Fruit fly (Drosophila melanogaster) whole organism, embryonic: Measurements from ENCODE around the gene CG41128.

Experiments used
- Abd-B ChIP-seq: fragments of 200-800 bp; sonication (Bioruptor generic); optimal IDR thresholded peaks from 2 replicates; lab custom pipeline; 2018; ENCODE audit warnings: missing biosample characterization, mild to moderate bottlenecking, missing genetic modification characterization, moderate library complexity
- BEAF-32 ChIP-seq: fragments of 200-800 bp; sonication (Bioruptor generic); optimal IDR thresholded peaks from 3 replicates; lab custom pipeline; 2017; ENCODE audit warnings: missing biosample characterization, missing genetic modification characterization, mild to moderate bottlenecking, moderate library complexity, missing genetic modification reagents
- CG1024 ChIP-seq: fragments of 200-800 bp; sonication (Bioruptor generic); IDR thresholded peaks from 2 replicates; pipeline ENCODE4 v1.3.6; 2022; ENCODE audit warnings: missing biosample characterization, missing genetic modification characterization
- CG11723 ChIP-seq: fragments of 200-800 bp; sonication (Bioruptor generic); optimal IDR thresholded peaks from 2 replicates; lab custom pipeline; 2017; ENCODE audit warnings: missing biosample characterization, mild to moderate bottlenecking, missing genetic modification characterization
- CG13123 ChIP-seq: fragments of 200-800 bp; sonication (Bioruptor generic); optimal IDR thresholded peaks from 2 replicates; lab custom pipeline; 2016; ENCODE audit warnings: missing biosample characterization, missing genetic modification characterization
- CG14667 ChIP-seq: fragments of 200-800 bp; sonication (Bioruptor generic); IDR thresholded peaks from 2 replicates; pipeline ENCODE4 v1.3.6; 2022; ENCODE audit warnings: missing biosample characterization, missing genetic modification characterization
- CG1603 ChIP-seq: fragments of 200-800 bp; sonication (Bioruptor generic); optimal IDR thresholded peaks from 2 replicates; lab custom pipeline; 2019; ENCODE audit warnings: missing biosample characterization, mild to moderate bottlenecking, missing genetic modification characterization, moderate library complexity
- CG16815 ChIP-seq: fragments of 200-800 bp; sonication (Bioruptor generic); optimal IDR thresholded peaks from 3 replicates; lab custom pipeline; 2017; ENCODE audit warnings: missing biosample characterization, mild to moderate bottlenecking, missing genetic modification characterization
- CG17802 ChIP-seq: fragments of 200-800 bp; sonication (Bioruptor generic); optimal IDR thresholded peaks from 2 replicates; lab custom pipeline; 2018; ENCODE audit warnings: missing biosample characterization, mild to moderate bottlenecking, missing genetic modification characterization, moderate library complexity
- CG30020 ChIP-seq: fragments of 200-800 bp; optimal IDR thresholded peaks from 2 replicates; lab custom pipeline; 2019; ENCODE audit warnings: missing biosample characterization, mild to moderate bottlenecking, missing genetic modification characterization, moderate library complexity
- CG31388 ChIP-seq: fragments of 200-800 bp; sonication (Bioruptor generic); optimal IDR thresholded peaks from 2 replicates; lab custom pipeline; 2016; ENCODE audit warnings: missing biosample characterization, missing genetic modification characterization
- CG33213 ChIP-seq: fragments of 200-800 bp; sonication (Bioruptor generic); optimal IDR thresholded peaks from 3 replicates; lab custom pipeline; 2016; ENCODE audit warnings: missing biosample characterization, missing genetic modification characterization
- CG3726 ChIP-seq: fragments of 200-800 bp; sonication (Bioruptor generic); IDR thresholded peaks from 3 replicates; pipeline ENCODE4, ENCODE4 v1.3.6; 2022; ENCODE audit warnings: missing biosample characterization, missing genetic modification characterization
- CG4617 ChIP-seq: fragments of 200-800 bp; sonication (Bioruptor generic); optimal IDR thresholded peaks from 3 replicates; lab custom pipeline; 2016; ENCODE audit warnings: missing biosample characterization, missing genetic modification characterization, borderline replicate concordance
- CG7357 ChIP-seq: fragments of 200-800 bp; sonication (Bioruptor generic); IDR thresholded peaks from 3 replicates; pipeline ENCODE4 v1.3.6; 2022; ENCODE audit warnings: missing biosample characterization, missing genetic modification characterization
- CG7556 ChIP-seq: fragments of 200-800 bp; sonication (Bioruptor generic); optimal IDR thresholded peaks from 2 replicates; lab custom pipeline; 2017; ENCODE audit warnings: missing biosample characterization, mild to moderate bottlenecking, missing genetic modification characterization
- CG8089 ChIP-seq: fragments of 200-800 bp; sonication (Bioruptor generic); optimal IDR thresholded peaks from 3 replicates; lab custom pipeline; 2016; ENCODE audit warnings: missing biosample characterization, missing genetic modification characterization
- CG8290 ChIP-seq, 3 experiments: fragments of 200-800 bp; sonication (Bioruptor generic); optimal IDR thresholded peaks; 2 replicates each; lab custom pipeline; 2016 to 2019; ENCODE audit warnings: missing biosample characterization in 3 of 3, missing genetic modification characterization in 3 of 3, mild to moderate bottlenecking in 2 of 3, moderate library complexity in 1 of 3
- CTCF ChIP-seq: fragments of 200-800 bp; sonication (Bioruptor generic); optimal IDR thresholded peaks from 2 replicates; lab custom pipeline; 2017; ENCODE audit warnings: missing biosample characterization, mild to moderate bottlenecking, missing genetic modification characterization, moderate library complexity
- CoRest ChIP-seq: fragments of 200-800 bp; sonication (Bioruptor generic); optimal IDR thresholded peaks from 3 replicates; lab custom pipeline; 2018; ENCODE audit warnings: missing biosample characterization, mild to moderate bottlenecking, missing genetic modification characterization, moderate library complexity
- E2f2 ChIP-seq: fragments of 200-800 bp; sonication (Bioruptor generic); IDR thresholded peaks from 2 replicates; pipeline ENCODE4 v1.3.6; 2022; ENCODE audit warnings: missing biosample characterization, missing genetic modification characterization
- ERR ChIP-seq: fragments of 200-800 bp; sonication (Bioruptor generic); optimal IDR thresholded peaks from 2 replicates; lab custom pipeline; 2016; ENCODE audit warnings: missing biosample characterization, missing genetic modification characterization
- Ets65A ChIP-seq: fragments of 200-800 bp; sonication (Bioruptor generic); peaks from one replicate; lab custom pipeline; 2016; ENCODE audit warnings: missing biosample characterization, missing genetic modification characterization
- Fer1 ChIP-seq: fragments of 200-800 bp; sonication (Bioruptor generic); optimal IDR thresholded peaks from 2 replicates; lab custom pipeline; 2017; ENCODE audit warnings: missing biosample characterization, mild to moderate bottlenecking, missing genetic modification characterization
- Fer3 ChIP-seq: fragments of 200-800 bp; sonication (Bioruptor generic); optimal IDR thresholded peaks from 2 replicates; lab custom pipeline; 2018; ENCODE audit warnings: missing biosample characterization, mild to moderate bottlenecking, missing genetic modification characterization, moderate library complexity
- Hand ChIP-seq: fragments of 200-800 bp; sonication (Bioruptor generic); optimal IDR thresholded peaks from 2 replicates; lab custom pipeline; 2017; ENCODE audit warnings: mild to moderate bottlenecking, missing biosample characterization, missing genetic modification reagents, missing genetic modification characterization
- Hr78 ChIP-seq, 2 experiments: fragments of 200-800 bp in 1 of 2; fragments of >200 bp in 1 of 2; sonication (Bioruptor generic) in 1 of 2; optimal IDR thresholded peaks; 2 replicates each; lab custom pipeline; 2017 to 2019; ENCODE audit warnings: missing biosample characterization in 2 of 2, missing genetic modification characterization in 2 of 2, mild to moderate bottlenecking in 1 of 2, moderate library complexity in 1 of 2
- Lhr ChIP-seq: fragments of 200-800 bp; sonication (Bioruptor generic); optimal IDR thresholded peaks from 3 replicates; lab custom pipeline; 2017; ENCODE audit warnings: mild to moderate bottlenecking, missing biosample characterization, missing genetic modification reagents, missing genetic modification characterization
- MESR4 ChIP-seq: fragments of 200-800 bp; sonication (Bioruptor generic); optimal IDR thresholded peaks from 2 replicates; lab custom pipeline; 2018; ENCODE audit warnings: missing biosample characterization, mild to moderate bottlenecking, missing genetic modification characterization, moderate library complexity
- NC2β ChIP-seq: fragments of 200-800 bp; sonication (Bioruptor generic); optimal IDR thresholded peaks from 2 replicates; lab custom pipeline; 2016; ENCODE audit warnings: missing biosample characterization, missing genetic modification characterization
- PHDP ChIP-seq: fragments of 200-800 bp; sonication (Bioruptor generic); optimal IDR thresholded peaks from 3 replicates; lab custom pipeline; 2018; ENCODE audit warnings: missing biosample characterization, mild to moderate bottlenecking, missing genetic modification characterization, moderate library complexity
- Pdp1 ChIP-seq, 2 experiments: fragments of 200-800 bp; sonication (Bioruptor generic); optimal IDR thresholded peaks; 3 replicates each; lab custom pipeline; 2016; ENCODE audit warnings: missing biosample characterization in 2 of 2, missing genetic modification characterization in 2 of 2, mild to moderate bottlenecking in 1 of 2, moderate library complexity in 1 of 2
- bigmax ChIP-seq: fragments of 200-800 bp; sonication (Bioruptor generic); optimal IDR thresholded peaks from 2 replicates; lab custom pipeline; 2018; ENCODE audit warnings: missing biosample characterization, mild to moderate bottlenecking, missing genetic modification characterization
- cwo ChIP-seq: fragments of 200-800 bp; sonication (Bioruptor generic); optimal IDR thresholded peaks from 3 replicates; lab custom pipeline; 2017; ENCODE audit warnings: missing biosample characterization, missing genetic modification characterization, mild to moderate bottlenecking, moderate library complexity, missing genetic modification reagents
- eyg ChIP-seq: fragments of 200-800 bp; sonication (Bioruptor generic); optimal IDR thresholded peaks from 3 replicates; lab custom pipeline; 2016; ENCODE audit warnings: missing biosample characterization, missing genetic modification characterization
- jumu ChIP-seq: fragments of 200-800 bp; sonication (Bioruptor generic); optimal IDR thresholded peaks from 3 replicates; lab custom pipeline; 2016; ENCODE audit warnings: missing biosample characterization, missing genetic modification characterization
- kay ChIP-seq: fragments of 200-800 bp; sonication (Bioruptor generic); optimal IDR thresholded peaks from 2 replicates; lab custom pipeline; 2016; ENCODE audit warnings: missing biosample characterization, missing genetic modification characterization
- lab ChIP-seq: fragments of 200-800 bp; sonication (Bioruptor generic); optimal IDR thresholded peaks from 3 replicates; lab custom pipeline; 2017; ENCODE audit warnings: missing biosample characterization, missing genetic modification characterization, mild to moderate bottlenecking, moderate library complexity, missing genetic modification reagents
- mld ChIP-seq: fragments of 200-800 bp; sonication (Bioruptor generic); IDR thresholded peaks from 3 replicates; pipeline ENCODE4 v1.3.6; 2022; ENCODE audit warnings: missing biosample characterization, missing genetic modification characterization; ENCODE audit not compliant: partially characterized antibody
- nerfin-2 ChIP-seq: fragments of 200-800 bp; sonication (Bioruptor generic); IDR thresholded peaks from 2 replicates; pipeline ENCODE4 v1.3.6; 2022; ENCODE audit warnings: missing biosample characterization, missing genetic modification characterization; ENCODE audit not compliant: partially characterized antibody
- nmo ChIP-seq: fragments of 200-800 bp; sonication (Bioruptor generic); optimal IDR thresholded peaks from 2 replicates; lab custom pipeline; 2018; ENCODE audit warnings: missing biosample characterization, mild to moderate bottlenecking, missing genetic modification characterization, moderate library complexity
- pfk ChIP-seq: fragments of 200-800 bp; sonication (Bioruptor generic); optimal IDR thresholded peaks from 2 replicates; lab custom pipeline; 2018; ENCODE audit warnings: missing biosample characterization, mild to moderate bottlenecking, missing genetic modification characterization, moderate library complexity
- phol ChIP-seq: fragments of 200-800 bp; sonication (Bioruptor generic); optimal IDR thresholded peaks from 3 replicates; lab custom pipeline; 2018; ENCODE audit warnings: missing biosample characterization, mild to moderate bottlenecking, missing genetic modification characterization, moderate library complexity
- pzg ChIP-seq: fragments of 200-800 bp; sonication (Bioruptor generic); optimal IDR thresholded peaks from 3 replicates; lab custom pipeline; 2018; ENCODE audit warnings: missing biosample characterization, mild to moderate bottlenecking, missing genetic modification characterization, moderate library complexity
- row ChIP-seq: fragments of 200-800 bp; sonication (Bioruptor generic); IDR thresholded peaks from 3 replicates; pipeline ENCODE4 v1.3.6; 2022; ENCODE audit warnings: missing biosample characterization, missing genetic modification characterization
- slp2 ChIP-seq: fragments of 200-800 bp; sonication (Bioruptor generic); optimal IDR thresholded peaks from 2 replicates; lab custom pipeline; 2016; ENCODE audit warnings: missing biosample characterization, missing genetic modification characterization
- ssp ChIP-seq: fragments of 200-800 bp; sonication (Bioruptor generic); IDR thresholded peaks from 2 replicates; pipeline ENCODE4 v1.3.6; 2022; ENCODE audit warnings: missing biosample characterization, missing genetic modification characterization
- zen ChIP-seq: fragments of 200-800 bp; sonication (Bioruptor generic); optimal IDR thresholded peaks from 3 replicates; lab custom pipeline; 2018; ENCODE audit warnings: missing biosample characterization, mild to moderate bottlenecking, missing genetic modification characterization, moderate library complexity

The CG41128 gene

DNA sequence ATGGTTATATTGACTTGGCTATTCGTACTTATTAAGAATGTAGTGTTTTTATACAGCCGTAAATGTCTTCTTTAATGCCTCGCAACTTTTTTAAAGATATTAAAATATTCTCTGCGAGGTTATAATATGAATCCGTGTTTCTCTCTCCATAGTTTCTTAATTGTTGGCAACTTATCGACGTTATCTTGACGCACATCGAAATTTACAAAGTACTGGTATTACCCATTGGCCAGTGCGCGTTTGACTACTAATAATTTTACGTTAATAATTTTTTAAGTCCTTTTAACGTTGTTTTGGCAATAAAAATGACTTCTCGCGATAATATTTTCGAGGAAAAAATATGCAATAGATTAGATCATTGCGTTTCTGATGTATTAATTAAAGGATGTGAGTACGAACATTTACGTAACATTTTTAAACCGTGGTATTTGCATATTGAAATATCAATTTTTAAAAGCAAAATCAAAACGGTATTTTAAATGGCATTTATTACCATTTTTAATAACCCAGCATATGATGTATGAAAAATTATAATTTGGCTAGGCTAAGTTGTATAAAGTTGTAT, at the start of gene CG41128:
Gene CG41128 (plus strand): TSS at position 211 of the 565 bp plus-strand sequence.
- TF ChIP-seq MESR4 (GFP tag; lab: Kevin White, UChicago), result peak; percentile 85
- TF ChIP-seq CG1024 (GFP tag; lab: Robert Waterston, UW), result peak; percentile 98
- peak; percentile 35 for TF ChIP-seq pzg (GFP tag; lab: Kevin White, UChicago)
- TF ChIP-seq row, result peak; percentile 75; the same call in 2 of the 3 replicates
- TF ChIP-seq NC2β (GFP tag; lab: Kevin White, UChicago), result no peak
- peak; percentile 17 for TF ChIP-seq CG33213 (GFP tag; lab: Kevin White, UChicago)
- TF ChIP-seq CG17802 (tag; lab: Kevin White, UChicago), result peak; percentile 97
- no peak for TF ChIP-seq CTCF (GFP tag; lab: Kevin White, UChicago)
- TF ChIP-seq CG30020, result peak; percentile 99
- peak; percentile 99 for TF ChIP-seq CG1603 (tag; lab: Kevin White, UChicago)
- TF ChIP-seq CG31388 (GFP tag; lab: Kevin White, UChicago), result no peak
- TF ChIP-seq kay (GFP tag; lab: Kevin White, UChicago), result no peak
- TF ChIP-seq Ets65A (GFP tag; lab: Kevin White, UChicago), result peak; percentile 40
- no peak for TF ChIP-seq CG13123 (GFP tag; lab: Kevin White, UChicago)
- no peak for TF ChIP-seq ERR (GFP tag; lab: Kevin White, UChicago)
- TF ChIP-seq CG7357 (GFP tag; lab: Robert Waterston, UW), result peak; percentile 53; the same call in 2 of the 3 replicates
- TF ChIP-seq bigmax (GFP tag; lab: Kevin White, UChicago), result no peak
- no peak for TF ChIP-seq CG3726 (GFP tag; lab: Robert Waterston, UW)
- peak in 1 of 2 experiments; percentile 85 for TF ChIP-seq Pdp1 (GFP tag; optimal IDR thresholded peaks at IDR 0.05; lab: Kevin White, UChicago)
- no peak for TF ChIP-seq Fer1 (GFP tag; lab: Kevin White, UChicago)
- peak; percentile 47 for TF ChIP-seq zen (tag; lab: Kevin White, UChicago)
- TF ChIP-seq CG14667, result peak; percentile 49; the same call in 1 of the 2 replicates
- peak; percentile 88 for TF ChIP-seq CG11723 (GFP tag; lab: Kevin White, UChicago)
- no peak for TF ChIP-seq mld (GFP tag; lab: Robert Waterston, UW)
- TF ChIP-seq CG7556 (GFP tag; lab: Kevin White, UChicago), result no peak
- no peak for TF ChIP-seq jumu (GFP tag; lab: Kevin White, UChicago)
- TF ChIP-seq CG16815 (GFP tag; lab: Kevin White, UChicago), result no peak
- peak; percentile 31 for TF ChIP-seq CG8089 (GFP tag; lab: Kevin White, UChicago)
- no peak for TF ChIP-seq lab (GFP tag; lab: Kevin White, UChicago)
- TF ChIP-seq cwo (GFP tag; lab: Kevin White, UChicago), result no peak
- TF ChIP-seq BEAF-32 (GFP tag; lab: Kevin White, UChicago), result peak; percentile 8
- peak; percentile 61 for TF ChIP-seq Lhr
- no peak for TF ChIP-seq eyg (GFP tag; lab: Kevin White, UChicago)
- no peak for TF ChIP-seq Hand (GFP tag; lab: Kevin White, UChicago)
- TF ChIP-seq CG4617, result peak; percentile 77
- no peak for TF ChIP-seq Hr78 (GFP tag; optimal IDR thresholded peaks at IDR 0.05; lab: Kevin White, UChicago)
- TF ChIP-seq pfk (GFP tag; lab: Kevin White, UChicago), result peak; percentile 89
- no peak for TF ChIP-seq PHDP (tag; lab: Kevin White, UChicago)
- peak; percentile 63 for TF ChIP-seq Abd-B (GFP tag; lab: Kevin White, UChicago)
- TF ChIP-seq E2f2 (GFP tag; lab: Robert Waterston, UW), result no peak
- no peak for TF ChIP-seq slp2 (GFP tag; lab: Kevin White, UChicago)
- peak; percentile 38 for TF ChIP-seq CG8290 (GFP tag; optimal IDR thresholded peaks at IDR 0.05; lab: Kevin White, UChicago)
- TF ChIP-seq CG8290 (tag; optimal IDR thresholded peaks at IDR 0.05; lab: Kevin White, UChicago), result peak in 1 of 2 experiments; percentile 2
- peak; percentile 43 for TF ChIP-seq phol (tag; lab: Kevin White, UChicago)
- TF ChIP-seq nerfin-2 (GFP tag; lab: Robert Waterston, UW), result no peak
- peak; percentile 0 for TF ChIP-seq CoRest (tag; lab: Kevin White, UChicago)
- TF ChIP-seq Fer3, result no peak
- TF ChIP-seq ssp (GFP tag; lab: Robert Waterston, UW), result peak; percentile 98
- TF ChIP-seq nmo, result peak; percentile 46
